Fruit fly (Drosophila melanogaster): Measurements from ENCODE around the gene CG6144.

The CG6144 gene

DNA sequence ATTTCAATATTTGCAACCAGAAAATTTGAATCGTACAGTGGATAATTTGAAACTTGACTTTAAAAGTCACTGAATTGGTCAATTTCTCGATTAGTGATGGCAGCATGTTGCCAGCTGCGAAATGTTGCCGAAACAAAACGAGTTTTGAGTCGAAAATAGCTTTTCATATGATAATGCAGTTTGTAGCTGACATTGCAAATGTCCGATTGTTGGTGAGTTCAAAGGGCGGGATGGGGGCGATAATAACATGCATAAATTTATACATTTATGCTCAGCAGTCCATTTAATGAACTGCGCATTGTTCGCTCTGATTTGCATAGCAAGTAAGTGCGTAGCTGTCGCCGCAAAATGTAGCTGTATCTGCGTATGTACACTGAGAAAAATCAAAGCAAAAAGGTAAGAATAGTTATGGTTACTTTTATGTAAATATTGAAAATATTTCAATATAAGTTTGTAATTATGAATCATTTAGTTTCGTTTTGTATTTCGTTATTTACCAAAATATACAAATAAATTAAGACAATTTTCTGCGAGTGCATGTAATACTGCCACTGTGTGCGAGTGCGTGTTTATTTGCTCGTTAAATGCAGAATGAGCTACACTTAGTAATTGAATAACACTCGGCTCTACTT lies 38.6 kb downstream of the CG6144 start, which contains the start of gene Lip4 (continued):
- TF ChIP-seq CG10209 (GFP tag; optimal IDR thresholded peaks at IDR 0.05) (peak; percentile 75), Bdp1 (GFP tag; optimal IDR thresholded peaks at IDR 0.05) (peak; percentile 7), Deaf1 (tag; optimal IDR thresholded peaks at IDR 0.05) (peak; percentile 53), bcd (GFP tag; optimal IDR thresholded peaks at IDR 0.05) (peak; percentile 72), dm (GFP tag; optimal IDR thresholded peaks at IDR 0.05) (no peak), cg (GFP tag; optimal IDR thresholded peaks at IDR 0.05) (no peak), vfl (GFP tag; optimal IDR thresholded peaks at IDR 0.05) (peak; percentile 30), CG7839 (tag; optimal IDR thresholded peaks at IDR 0.05) (peak; percentile 81), HLH54F (GFP tag; optimal IDR thresholded peaks at IDR 0.05) (peak; percentile 41), peb (GFP tag; IDR thresholded peaks at IDR 0.05) (peak; percentile 54), gcm (GFP tag; optimal IDR thresholded peaks at IDR 0.05) (peak; percentile 65), CG12236 (GFP tag; optimal IDR thresholded peaks at IDR 0.05) (no peak), Nf-YC (tag; optimal IDR thresholded peaks at IDR 0.05) (peak; percentile 57), Gsc (GFP tag; IDR thresholded peaks at IDR 0.05) (no peak), ac (GFP tag; optimal IDR thresholded peaks at IDR 0.05) (peak; percentile 3), CG15696 (tag; optimal IDR thresholded peaks at IDR 0.05) (peak; percentile 66), tio (GFP tag; optimal IDR thresholded peaks at IDR 0.05) (peak; percentile 71), pros (GFP tag; optimal IDR thresholded peaks at IDR 0.05) (no peak), Drgx (GFP tag; IDR thresholded peaks at IDR 0.05) (peak; percentile 76), grau (tag; optimal IDR thresholded peaks at IDR 0.05) (peak; percentile 79), CG14050 (GFP tag; IDR thresholded peaks at IDR 0.05) (peak; percentile 66; the same call in 2 of the 3 replicates), CG2199 (GFP tag; IDR thresholded peaks at IDR 0.05) (0 out of 3 replicates have a peak, but pooled peaks have one; percentile 22), CG8388 (GFP tag; optimal IDR thresholded peaks at IDR 0.05) (peak; percentile 67), ems (GFP tag; optimal IDR thresholded peaks at IDR 0.05) (peak; percentile 62), cwo (GFP tag; optimal IDR thresholded peaks at IDR 0.05) (peak; percentile 65), dimm (GFP tag; IDR thresholded peaks at IDR 0.05) (0 out of 2 replicates have a peak, but pooled peaks have one; percentile 38), CG12155 (GFP tag; optimal IDR thresholded peaks at IDR 0.05) (peak; percentile 56), CG2712 (tag; optimal IDR thresholded peaks at IDR 0.05) (peak; percentile 83), CG2129 (GFP tag; IDR thresholded peaks at IDR 0.05; ENCODE audit: partially characterized antibody) (no peak), sr (GFP tag; IDR thresholded peaks at IDR 0.05) (no peak), gfzf (GFP tag; optimal IDR thresholded peaks at IDR 0.05) (no peak), HHEX (GFP tag; optimal IDR thresholded peaks at IDR 0.05) (peak; percentile 76), Max (GFP tag; optimal IDR thresholded peaks at IDR 0.05) (peak; percentile 75), CG31224 (GFP tag; IDR thresholded peaks at IDR 0.05) (peak; percentile 46), Hr78 (GFP tag; optimal IDR thresholded peaks at IDR 0.05) (peak in 1 of 2 experiments; percentile 81), twi (tag; optimal IDR thresholded peaks at IDR 0.05) (peak; percentile 9), CG17328 (GFP tag; IDR thresholded peaks at IDR 0.05) (peak; percentile 79), fd3F (GFP tag; optimal IDR thresholded peaks at IDR 0.05) (peak; percentile 79), CG12744 (GFP tag; optimal IDR thresholded peaks at IDR 0.05) (peak; percentile 26), CG33213 (GFP tag; optimal IDR thresholded peaks at IDR 0.05) (peak; percentile 4), Neu2 (GFP tag; optimal IDR thresholded peaks at IDR 0.05; ENCODE audit: borderline replicate concordance) (no peak), CG17612 (GFP tag; IDR thresholded peaks at IDR 0.05) (peak; percentile 43; the same call in 1 of the 2 replicates), H2.0 (GFP tag; IDR thresholded peaks at IDR 0.05) (peak; percentile 78), insv (GFP tag; optimal IDR thresholded peaks at IDR 0.05) (no peak), CG18476 (GFP tag; optimal IDR thresholded peaks at IDR 0.05) (peak; percentile 59), dmrt99B (tag; optimal IDR thresholded peaks at IDR 0.05) (peak; percentile 84), h (optimal IDR thresholded peaks at IDR 0.05) (no peak), CG1233 (GFP tag; optimal IDR thresholded peaks at IDR 0.05) (peak; percentile 67), ind (GFP tag; optimal IDR thresholded peaks at IDR 0.05) (peak; percentile 76), CG32772 (GFP tag; IDR thresholded peaks at IDR 0.05) (peak; percentile 71)

Measured in whole organism, embryonic.